Worm (Caenorhabditis elegans) whole organism, mixed stage, embryonic: ENCODE data around the gene F41E6.8.
"Not testable (repeated sequence)": the region's sequence is repeated elsewhere in the genome, so short reads cannot be mapped to it uniquely, and the experiment has no call there.

Experiments used
- cnd-1 ChIP-seq: fragments of 200-800 bp; sonication (Bioruptor generic); optimal IDR thresholded peaks from 2 replicates; lab custom pipeline; 2018; ENCODE audit warnings: mild to moderate bottlenecking, missing genetic modification characterization, missing compliant biosample characterization
- elt-1 ChIP-seq: sonication (generic microtip); optimal IDR thresholded peaks from 2 replicates; lab custom pipeline; 2017; ENCODE audit warnings: missing genetic modification characterization, mild to moderate bottlenecking, missing compliant biosample characterization, antibody characterized with exemption, moderate library complexity, borderline replicate concordance; ENCODE audit not compliant: insufficient read depth
- elt-3 ChIP-seq: fragments of 150-350 bp; optimal IDR thresholded peaks from 2 replicates; lab custom pipeline; 2014; ENCODE audit warnings: missing biosample characterization, missing genetic modification characterization
- nhr-237 ChIP-seq: fragments of 150-350 bp; optimal IDR thresholded peaks from 2 replicates; lab custom pipeline; 2014; ENCODE audit warnings: missing biosample characterization, missing genetic modification characterization
- nhr-76 ChIP-seq: sonication (generic microtip); optimal IDR thresholded peaks from 2 replicates; lab custom pipeline; 2017; ENCODE audit warnings: missing biosample characterization, missing genetic modification characterization
- unc-39 ChIP-seq: fragments of 150-350 bp; optimal IDR thresholded peaks from 2 replicates; lab custom pipeline; 2014; ENCODE audit warnings: missing biosample characterization, missing genetic modification characterization
- ztf-11 ChIP-seq: fragments of 150-350 bp; optimal IDR thresholded peaks from 2 replicates; lab custom pipeline; 2014; ENCODE audit warnings: missing biosample characterization, missing genetic modification characterization

DNA sequence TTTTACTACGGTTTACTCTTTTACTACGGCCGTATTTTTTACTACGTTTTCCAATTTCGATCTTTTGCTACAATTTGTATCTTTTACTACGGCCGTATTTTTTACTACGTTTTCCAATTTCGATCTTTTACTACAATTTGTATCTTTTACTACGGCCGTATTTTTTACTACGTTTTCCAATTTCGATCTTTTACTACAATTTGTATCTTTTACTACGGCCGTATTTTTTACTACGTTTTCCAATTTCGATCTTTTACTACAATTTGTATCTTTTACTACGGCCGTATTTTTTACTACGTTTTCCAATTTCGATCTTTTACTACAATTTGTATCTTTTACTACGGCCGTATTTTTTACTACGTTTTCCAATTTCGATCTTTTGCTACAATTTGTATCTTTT lies 26.6 kb downstream of the F41E6.8 start, which contains the start of gene F25G6.1:
- not testable (repeated sequence) for TF ChIP-seq nhr-76 (tag; lab: Kevin White, UChicago); elt-3 (tag; lab: Kevin White, UChicago); elt-1 (tag; lab: Kevin White, UChicago); nhr-237; cnd-1 (tag; lab: Kevin White, UChicago); unc-39; ztf-11
